Worm (Caenorhabditis elegans) whole organism, L1 larva: ENCODE measurements around the gene F10E7.6.

Source experiments
- ama-1 ChIP-seq: fragments of 150-350 bp; optimal IDR thresholded peaks from 2 replicates; lab custom pipeline; 2014
- dpl-1 ChIP-seq, 3 experiments: fragments of 150-350 bp in 2 of 3; sonication (generic microtip) in 1 of 3; optimal IDR thresholded peaks; 2 replicates each; lab custom pipeline; 2014 to 2017; ENCODE audit warnings: missing biosample characterization in 3 of 3, missing genetic modification characterization in 3 of 3, missing genetic modification reagents in 3 of 3
- dsc-1 ChIP-seq: sonication (generic microtip); optimal IDR thresholded peaks from 2 replicates; lab custom pipeline; 2016; ENCODE audit warnings: mild to moderate bottlenecking, missing genetic modification characterization, missing compliant biosample characterization
- fkh-10 ChIP-seq: sonication (generic microtip); optimal IDR thresholded peaks from 2 replicates; lab custom pipeline; 2017; ENCODE audit warnings: missing biosample characterization, missing genetic modification reagents, missing genetic modification characterization
- irx-1 ChIP-seq: sonication (generic microtip); optimal IDR thresholded peaks from 2 replicates; lab custom pipeline; 2016; ENCODE audit warnings: missing genetic modification characterization, missing compliant biosample characterization
- lin-39 ChIP-seq: fragments of 150-350 bp; optimal IDR thresholded peaks from 2 replicates; lab custom pipeline; 2014; ENCODE audit warnings: missing biosample characterization, missing genetic modification reagents, missing genetic modification characterization
- mep-1 ChIP-seq: fragments of 150-350 bp; optimal IDR thresholded peaks from 2 replicates; lab custom pipeline; 2014; ENCODE audit warnings: missing biosample characterization, missing genetic modification characterization
- nhr-28 ChIP-seq: fragments of 150-350 bp; optimal IDR thresholded peaks from 2 replicates; lab custom pipeline; 2014; ENCODE audit warnings: missing biosample characterization, missing genetic modification characterization
- nhr-76 ChIP-seq: sonication (generic microtip); optimal IDR thresholded peaks from 2 replicates; lab custom pipeline; 2017; ENCODE audit warnings: missing biosample characterization, missing genetic modification characterization
- unc-86 ChIP-seq: sonication (generic microtip); optimal IDR thresholded peaks from 2 replicates; lab custom pipeline; 2016; ENCODE audit warnings: missing genetic modification characterization, missing compliant biosample characterization
- vab-15 ChIP-seq: sonication (generic microtip); optimal IDR thresholded peaks from 2 replicates; lab custom pipeline; 2017; ENCODE audit warnings: missing genotype, mild to moderate bottlenecking, missing genetic modification characterization, missing compliant biosample characterization

DNA sequence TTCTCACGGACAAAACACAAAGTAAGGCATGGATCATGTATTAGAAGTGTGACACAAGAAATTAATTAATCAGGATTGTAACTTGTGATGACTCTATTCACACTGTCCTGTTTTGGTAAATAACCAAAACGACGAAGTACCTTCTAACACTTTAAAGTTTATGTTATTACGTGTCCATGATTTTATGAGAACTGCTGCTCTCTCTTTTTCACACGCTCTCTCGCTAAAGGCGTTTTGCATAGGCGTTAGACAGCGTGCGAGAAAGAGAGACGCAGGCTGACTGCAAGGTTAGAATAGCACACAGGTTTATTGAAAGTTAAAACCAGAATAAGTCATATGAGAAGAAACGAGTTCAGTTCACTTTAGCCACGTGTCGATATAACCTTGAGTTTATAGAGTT, 22.8 kb upstream of the F10E7.6 start:
- TF ChIP-seq unc-86 (tag; lab: Kevin White, UChicago) (no peak), nhr-76 (no peak), ama-1 (lab: Kevin White, UChicago) (no peak), fkh-10 (GFP tag; lab: Kevin White, UChicago) (no peak), dpl-1 (GFP tag; optimal IDR thresholded peaks at IDR 0.05; lab: Kevin White, UChicago) (peak in 1 of 3 experiments; percentile 13), nhr-28 (tag; lab: Kevin White, UChicago) (no peak), irx-1 (peak; percentile 0), dsc-1 (peak; percentile 6), mep-1 (tag; lab: Kevin White, UChicago) (peak; percentile 42), vab-15 (tag; lab: Kevin White, UChicago) (peak; percentile 69), lin-39 (tag; lab: Kevin White, UChicago) (no peak)
